Worm (Caenorhabditis elegans) whole organism, early embryonic: Measurements from ENCODE around the gene F47B10.6.

Experiments used
- aly-1 ChIP-seq: sonication (generic microtip); optimal IDR thresholded peaks from 2 replicates; lab custom pipeline; 2016; ENCODE audit warnings: missing genetic modification characterization, missing compliant biosample characterization
- ama-1 ChIP-seq: fragments of 150-350 bp; optimal IDR thresholded peaks from 2 replicates; lab custom pipeline; 2014
- ceh-36 ChIP-seq: sonication (generic microtip); optimal IDR thresholded peaks from 2 replicates; lab custom pipeline; 2016; ENCODE audit warnings: missing genetic modification characterization, inconsistent platforms, missing compliant biosample characterization
- ets-7 ChIP-seq: sonication (generic microtip); optimal IDR thresholded peaks from 2 replicates; lab custom pipeline; 2016; ENCODE audit warnings: missing genotype, missing genetic modification characterization, missing compliant biosample characterization
- flt-1 ChIP-seq: fragments of 200-800 bp; sonication (Bioruptor generic); IDR thresholded peaks from 2 replicates; pipeline ENCODE4 v1.3.6; 2022; ENCODE audit warnings: missing genetic modification characterization, missing compliant biosample characterization
- hmbx-1 ChIP-seq: sonication (generic microtip); optimal IDR thresholded peaks from 2 replicates; lab custom pipeline; 2016; ENCODE audit warnings: mild to moderate bottlenecking, missing genetic modification characterization, missing compliant biosample characterization
- pes-1 ChIP-seq: fragments of 200-800 bp; sonication (Bioruptor generic); IDR thresholded peaks from 2 replicates; pipeline ENCODE4 v1.3.6; 2022; ENCODE audit warnings: missing genetic modification reagents, missing genetic modification characterization, missing compliant biosample characterization
- tbx-11 ChIP-seq: fragments of 200-800 bp; sonication (Bioruptor generic); IDR thresholded peaks from 2 replicates; pipeline ENCODE4 v1.3.6; 2022; ENCODE audit warnings: missing genetic modification characterization, missing compliant biosample characterization
- tbx-37 ChIP-seq: fragments of 200-800 bp; sonication (Bioruptor generic); conservative IDR thresholded peaks from 2 replicates; pipeline ENCODE4 v1.3.6; 2022; ENCODE audit warnings: missing genetic modification reagents, missing genetic modification characterization, missing compliant biosample characterization
- tra-4 ChIP-seq: sonication (generic microtip); optimal IDR thresholded peaks from 2 replicates; lab custom pipeline; 2017; ENCODE audit warnings: missing genetic modification characterization, missing compliant biosample characterization

- TF ChIP-seq aly-1 (tag; lab: Kevin White, UChicago) (no peak), tbx-37 (GFP tag; lab: Robert Waterston, UW) (no peak), ceh-36 (no peak), flt-1 (GFP tag; lab: Robert Waterston, UW) (no peak), tbx-11 (no peak), ets-7 (no peak), pes-1 (GFP tag; lab: Robert Waterston, UW) (no peak), tra-4 (tag; lab: Kevin White, UChicago) (no peak), hmbx-1 (no peak), ama-1 (lab: Kevin White, UChicago) (no peak)
Observed at ce11 chrX:10890456-10890855, 2.2 kb downstream of the F47B10.6 start, which contains the start of gene F47B10.5.
